Worm (Caenorhabditis elegans): ENCODE measurements around the gene C34B4.2.
A peak's percentile ranks its signal among the peaks of the same experiment; 100 is the strongest.
"Not testable (repeated sequence)": the region's sequence is repeated elsewhere in the genome, so short reads cannot be mapped to it uniquely, and the experiment has no call there.

The C34B4.2 gene

DNA sequence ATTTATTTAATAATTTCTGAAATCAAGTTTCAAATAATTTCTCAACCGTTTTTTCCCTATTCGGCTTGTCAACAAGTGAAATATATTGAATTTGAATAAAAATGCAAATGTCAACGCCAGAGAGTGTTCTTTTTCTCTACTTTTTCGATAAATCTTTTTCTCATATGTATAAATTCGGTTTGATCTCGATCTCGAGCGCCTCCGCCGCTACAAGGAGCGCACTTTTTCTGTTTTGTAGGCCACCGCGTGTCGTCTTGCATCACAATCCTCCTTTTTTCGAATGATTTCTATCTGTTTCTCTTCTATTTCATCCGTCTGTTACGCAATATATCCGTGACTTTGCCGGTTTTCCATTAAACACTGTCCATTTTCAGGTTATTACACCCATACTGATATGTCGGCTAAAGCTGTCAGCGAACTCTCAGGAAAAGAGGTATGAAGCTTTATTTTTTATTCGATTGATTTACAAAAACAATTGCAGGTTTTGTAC is 33.3 kb downstream of the C34B4.2 start, which contains the start of gene acly-2:
TSS of gene acly-2 (plus strand) at position 375 of the 490 bp plus-strand sequence.
- TF ChIP-seq madf-5 (GFP tag; IDR thresholded peaks at IDR 0.05): no peak
- TF ChIP-seq nhr-28 (tag; optimal IDR thresholded peaks at IDR 0.05): peak; percentile 42

DNA sequence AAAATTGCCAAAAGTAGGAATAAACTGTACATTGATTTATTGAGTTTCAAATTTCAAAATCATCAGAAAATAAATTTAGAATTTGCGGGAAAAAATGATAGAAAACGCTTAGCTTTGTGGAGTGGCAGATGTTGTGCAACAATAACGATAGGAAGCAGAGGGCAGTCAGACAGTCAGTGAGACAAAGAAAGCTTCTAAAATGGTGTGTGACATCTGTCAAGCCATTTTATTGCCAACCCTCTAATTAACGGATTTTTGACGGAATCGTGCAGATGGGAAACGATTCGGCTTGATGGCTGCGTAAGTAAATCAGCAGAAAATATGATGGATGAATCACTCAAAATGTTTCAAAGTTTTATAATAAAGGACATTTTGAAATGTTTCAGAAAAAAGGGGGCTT is 37.2 kb downstream of the C34B4.2 start, which contains the start of gene max-1:
TSS of gene max-1 (minus strand) at position 124 of the 400 bp plus-strand sequence.
- peak; percentile 21 for TF ChIP-seq aha-1 (tag)
- TF ChIP-seq fos-1 (tag; optimal IDR thresholded peaks at IDR 0.05): no peak
- TF ChIP-seq lin-39 (tag; optimal IDR thresholded peaks at IDR 0.05): no peak

DNA sequence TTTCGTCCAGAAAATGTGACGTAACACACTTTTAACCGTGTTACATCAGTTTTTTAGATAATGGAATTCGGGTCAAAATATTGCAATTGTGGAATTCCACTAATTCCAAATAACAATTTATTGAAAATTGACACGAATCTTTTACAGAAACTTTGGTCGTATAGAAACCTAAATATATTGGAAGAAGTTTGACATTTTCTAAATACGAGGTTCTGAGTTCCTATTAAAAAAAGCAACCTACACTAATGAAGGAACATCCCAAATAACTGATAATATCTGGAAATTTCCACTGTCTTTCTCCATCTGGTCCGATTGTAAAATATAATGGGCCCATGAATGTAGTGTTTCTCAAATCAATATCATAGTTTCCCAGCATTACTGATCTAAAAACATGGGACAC is 38.4 kb downstream of the C34B4.2 start:
- TF ChIP-seq D1046.2 (GFP tag; IDR thresholded peaks at IDR 0.05) (no peak), unc-62 (GFP tag; optimal IDR thresholded peaks at IDR 0.05 in 1 of 2) (peak in 1 of 2 experiments; percentile 93), unc-62 (tag; optimal IDR thresholded peaks at IDR 0.05) (no peak)

DNA sequence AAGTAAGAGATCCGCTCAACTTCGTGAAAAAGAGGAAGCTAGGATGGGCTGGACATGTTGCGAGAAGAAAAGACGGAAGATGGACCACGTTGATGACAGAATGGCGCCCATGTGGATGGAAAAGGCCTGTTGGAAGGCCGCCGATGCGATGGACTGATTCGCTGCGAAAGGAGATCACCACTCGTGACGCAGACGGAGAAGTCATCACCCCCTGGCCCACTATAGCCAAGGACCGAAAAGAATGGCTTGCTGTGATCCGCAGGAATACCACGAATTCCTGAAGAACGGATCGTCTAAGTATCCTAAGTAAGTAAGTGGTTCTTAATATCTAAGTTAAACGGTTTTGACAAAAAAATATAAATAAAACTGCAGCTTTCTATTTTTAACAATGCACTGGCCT is 43.1 kb downstream of the C34B4.2 start:
- peak; percentile 64 for TF ChIP-seq T26A8.4 (GFP tag; IDR thresholded peaks at IDR 0.05)
- peak; percentile 59 for TF ChIP-seq set-16 (GFP tag; IDR thresholded peaks at IDR 0.05)
- TF ChIP-seq arid-1 (GFP tag; conservative IDR thresholded peaks at IDR 0.05): 0 out of 2 replicates have a peak, but pooled peaks have one; percentile 5
- TF ChIP-seq egl-43 (GFP tag; IDR thresholded peaks at IDR 0.05): peak; percentile 51; the same call in 1 of the 2 replicates
- peak in 1 of 2 experiments; percentile 23 for TF ChIP-seq unc-62 (GFP tag; optimal IDR thresholded peaks at IDR 0.05 in 1 of 2)
- not testable (repeated sequence) for TF ChIP-seq unc-62 (tag; optimal IDR thresholded peaks at IDR 0.05)
- TF ChIP-seq saeg-2 (GFP tag; IDR thresholded peaks at IDR 0.05): 0 out of 2 replicates have a peak, but pooled peaks have one; percentile 32
- peak; percentile 32; the same call in 1 of the 2 replicates for TF ChIP-seq snpc-1.2 (GFP tag; IDR thresholded peaks at IDR 0.05)
- TF ChIP-seq ctbp-1 (GFP tag; IDR thresholded peaks at IDR 0.05): 0 out of 2 replicates have a peak, but pooled peaks have one; percentile 53

DNA sequence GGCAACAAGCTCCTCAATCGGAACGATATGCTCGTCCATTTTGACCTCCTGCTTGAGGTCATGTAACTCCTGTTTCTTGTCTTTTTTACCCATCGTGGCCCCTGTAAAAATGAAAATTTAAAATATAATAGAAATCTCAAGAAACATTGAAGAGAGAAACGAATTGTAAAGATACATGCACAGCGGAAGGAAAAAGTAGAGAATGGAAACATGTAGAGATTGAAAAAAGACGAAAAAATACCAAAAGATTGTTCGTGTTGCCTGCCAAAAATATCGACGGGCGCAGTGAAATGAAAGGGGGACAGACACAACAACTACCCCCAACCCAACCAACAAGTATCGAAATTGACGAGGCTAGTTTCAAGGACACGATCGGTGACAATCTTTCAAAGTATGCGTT is 47.0 kb downstream of the C34B4.2 start, which contains the start of gene eat-6:
TSS of gene eat-6 (minus strand) at position 101 of the 400 bp plus-strand sequence.
- TF ChIP-seq nhr-25 (tag; optimal IDR thresholded peaks at IDR 0.05; ENCODE audit: borderline replicate concordance, insufficient read depth): peak; percentile 17
- TF ChIP-seq hif-1 (tag; optimal IDR thresholded peaks at IDR 0.05): no peak

DNA sequence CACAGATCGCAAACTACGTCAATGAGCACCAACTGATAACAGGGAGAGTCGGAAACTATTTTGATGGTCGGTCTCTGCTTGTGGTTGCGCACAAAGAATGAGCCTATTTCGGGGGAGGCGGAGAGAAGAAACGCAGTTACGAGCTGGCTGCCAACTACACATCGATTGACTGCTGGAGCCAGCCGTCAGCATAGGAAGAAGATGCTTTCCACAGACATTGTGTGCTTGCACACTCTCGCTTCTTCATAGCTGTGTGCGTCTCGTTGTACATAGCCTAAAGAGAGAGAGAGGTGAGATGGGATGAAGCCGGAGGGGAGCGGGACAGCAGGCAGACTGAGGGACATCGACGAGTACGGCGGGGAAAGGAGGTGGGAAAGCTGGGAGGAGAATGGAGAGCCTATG is 47.6 kb downstream of the C34B4.2 start:
- peak; percentile 52 for TF ChIP-seq pqm-1 (tag; optimal IDR thresholded peaks at IDR 0.05)
- no peak for TF ChIP-seq zag-1 (tag; optimal IDR thresholded peaks at IDR 0.05)
- TF ChIP-seq ZK546.5 (tag; optimal IDR thresholded peaks at IDR 0.05): no peak
- peak; percentile 35 for TF ChIP-seq mxl-3 (GFP tag; optimal IDR thresholded peaks at IDR 0.05)
- TF ChIP-seq snpc-1.2 (GFP tag; IDR thresholded peaks at IDR 0.05): 0 out of 2 replicates have a peak, but pooled peaks have one; percentile 9
- TF ChIP-seq Y105C5A.15 (GFP tag; IDR thresholded peaks at IDR 0.05): no peak
- peak; percentile 77 for TF ChIP-seq rbr-2 (tag; optimal IDR thresholded peaks at IDR 0.05)
- peak; percentile 15 for TF ChIP-seq dpl-1 (GFP tag; optimal IDR thresholded peaks at IDR 0.05)
- peak; percentile 63 for TF ChIP-seq nhr-11 (tag; optimal IDR thresholded peaks at IDR 0.05)
- TF ChIP-seq php-3 (GFP tag; IDR thresholded peaks at IDR 0.05): peak; percentile 63
- TF ChIP-seq ctbp-1 (GFP tag; IDR thresholded peaks at IDR 0.05): peak; percentile 66; the same call in 1 of the 2 replicates
- peak; percentile 72 for TF ChIP-seq mep-1 (tag; optimal IDR thresholded peaks at IDR 0.05)
- no peak for TF ChIP-seq dmd-9 (GFP tag; IDR thresholded peaks at IDR 0.05)
- TF ChIP-seq sdz-12 (GFP tag; optimal IDR thresholded peaks at IDR 0.05): no peak
- no peak for TF ChIP-seq madf-9 (GFP tag; conservative IDR thresholded peaks at IDR 0.05)
- 0 out of 2 replicates have a peak, but pooled peaks have one; percentile 20 for TF ChIP-seq ZK337.2 (GFP tag; IDR thresholded peaks at IDR 0.05)
- TF ChIP-seq nhr-48 (tag; optimal IDR thresholded peaks at IDR 0.05): peak; percentile 44
- TF ChIP-seq attf-4 (tag; optimal IDR thresholded peaks at IDR 0.05): no peak
- TF ChIP-seq hlh-11 (tag; optimal IDR thresholded peaks at IDR 0.05): peak; percentile 90
- TF ChIP-seq F44E2.7 (GFP tag; IDR thresholded peaks at IDR 0.05): no peak
- TF ChIP-seq lin-13 (GFP tag; optimal IDR thresholded peaks at IDR 0.05): peak; percentile 70
- peak in 1 of 2 experiments; percentile 37 for TF ChIP-seq daf-16 (GFP tag; optimal IDR thresholded peaks at IDR 0.05)
- peak; percentile 55 for TF ChIP-seq daf-16 (tag; optimal IDR thresholded peaks at IDR 0.05)
- peak; percentile 24 for TF ChIP-seq T20F7.1 (GFP tag; optimal IDR thresholded peaks at IDR 0.05)
- no peak for TF ChIP-seq jun-1 (tag; optimal IDR thresholded peaks at IDR 0.05)
- peak; percentile 28; the same call in 1 of the 2 replicates for TF ChIP-seq lin-38 (GFP tag; IDR thresholded peaks at IDR 0.05)

Data from whole organism, L4 larva.